Worm (Caenorhabditis elegans) whole organism, mixed stage, embryonic: ENCODE measurements around the gene mct-6.

Source experiments
- M03D4.4 ChIP-seq: sonication (generic microtip); optimal IDR thresholded peaks from 2 replicates; lab custom pipeline; 2017; ENCODE audit warnings: mild to moderate bottlenecking, missing genetic modification characterization, missing compliant biosample characterization
- bed-3 ChIP-seq: fragments of 200-800 bp; sonication (Bioruptor generic); optimal IDR thresholded peaks from 3 replicates; lab custom pipeline; 2018; ENCODE audit warnings: mild to moderate bottlenecking, missing genetic modification characterization, moderate library complexity, missing compliant biosample characterization
- blmp-1 ChIP-seq: fragments of 150-350 bp; optimal IDR thresholded peaks from 2 replicates; lab custom pipeline; 2014; ENCODE audit warnings: missing biosample characterization, missing genetic modification characterization
- ceh-39 ChIP-seq: fragments of 150-350 bp; optimal IDR thresholded peaks from 2 replicates; lab custom pipeline; 2014; ENCODE audit warnings: missing biosample characterization, missing genetic modification characterization
- ceh-43 ChIP-seq: fragments of 200-800 bp; sonication (Bioruptor generic); optimal IDR thresholded peaks from 2 replicates; lab custom pipeline; 2018; ENCODE audit warnings: mild to moderate bottlenecking, missing genetic modification characterization, moderate library complexity, missing compliant biosample characterization
- ceh-83 ChIP-seq: fragments of 200-800 bp; sonication (Bioruptor generic); optimal IDR thresholded peaks from 2 replicates; lab custom pipeline; 2018; ENCODE audit warnings: mild to moderate bottlenecking, missing genetic modification characterization, missing compliant biosample characterization
- ces-1 ChIP-seq: fragments of 150-350 bp; optimal IDR thresholded peaks from 2 replicates; lab custom pipeline; 2014; ENCODE audit warnings: missing biosample characterization, missing genetic modification reagents, missing genetic modification characterization
- cnd-1 ChIP-seq: fragments of 200-800 bp; sonication (Bioruptor generic); optimal IDR thresholded peaks from 2 replicates; lab custom pipeline; 2018; ENCODE audit warnings: mild to moderate bottlenecking, missing genetic modification characterization, missing compliant biosample characterization
- drap-1 ChIP-seq: fragments of 200-800 bp; sonication (Bioruptor generic); optimal IDR thresholded peaks from 3 replicates; lab custom pipeline; 2018; ENCODE audit warnings: mild to moderate bottlenecking, missing genetic modification characterization, missing compliant biosample characterization
- elt-1 ChIP-seq: sonication (generic microtip); optimal IDR thresholded peaks from 2 replicates; lab custom pipeline; 2017; ENCODE audit warnings: missing genetic modification characterization, mild to moderate bottlenecking, missing compliant biosample characterization, antibody characterized with exemption, moderate library complexity, borderline replicate concordance; ENCODE audit not compliant: insufficient read depth
- flh-1 ChIP-seq: fragments of 200-800 bp; sonication (Bioruptor generic); optimal IDR thresholded peaks from 2 replicates; lab custom pipeline; 2018; ENCODE audit warnings: mild to moderate bottlenecking, missing genetic modification characterization, moderate library complexity, missing compliant biosample characterization
- ham-2 ChIP-seq: fragments of 200-800 bp; sonication (Bioruptor generic); optimal IDR thresholded peaks from 2 replicates; lab custom pipeline; 2018; ENCODE audit warnings: mild to moderate bottlenecking, missing genetic modification characterization, missing compliant biosample characterization
- hlh-1 ChIP-seq: fragments of 150-350 bp; optimal IDR thresholded peaks from 2 replicates; lab custom pipeline; 2014; ENCODE audit warnings: missing biosample characterization, missing genetic modification reagents, missing genetic modification characterization
- lin-13 ChIP-seq: fragments of 150-350 bp; optimal IDR thresholded peaks from 2 replicates; lab custom pipeline; 2014; ENCODE audit warnings: missing biosample characterization, missing genetic modification characterization
- lin-32 ChIP-seq: fragments of 200-800 bp; sonication (Bioruptor generic); optimal IDR thresholded peaks from 2 replicates; lab custom pipeline; 2018; ENCODE audit warnings: mild to moderate bottlenecking, missing genetic modification characterization, missing compliant biosample characterization
- lsy-2 ChIP-seq: fragments of 150-350 bp; optimal IDR thresholded peaks from 2 replicates; lab custom pipeline; 2014; ENCODE audit warnings: missing biosample characterization, missing genetic modification characterization
- mab-5 ChIP-seq: fragments of 150-350 bp; optimal IDR thresholded peaks from 2 replicates; lab custom pipeline; 2014; ENCODE audit warnings: missing biosample characterization, missing genetic modification characterization
- mls-2 ChIP-seq: sonication (generic microtip); optimal IDR thresholded peaks from 2 replicates; lab custom pipeline; 2016; ENCODE audit warnings: mild to moderate bottlenecking, missing genetic modification characterization, moderate library complexity, missing compliant biosample characterization
- nhr-12 ChIP-seq: fragments of 150-350 bp; optimal IDR thresholded peaks from 2 replicates; lab custom pipeline; 2014; ENCODE audit warnings: missing biosample characterization, missing genetic modification characterization
- nhr-237 ChIP-seq: fragments of 150-350 bp; optimal IDR thresholded peaks from 2 replicates; lab custom pipeline; 2014; ENCODE audit warnings: missing biosample characterization, missing genetic modification characterization
- nhr-28 ChIP-seq: fragments of 150-350 bp; optimal IDR thresholded peaks from 2 replicates; lab custom pipeline; 2014; ENCODE audit warnings: missing biosample characterization, missing genetic modification characterization
- sem-2 ChIP-seq: fragments of 200-800 bp; sonication (Bioruptor generic); optimal IDR thresholded peaks from 2 replicates; lab custom pipeline; 2018; ENCODE audit warnings: mild to moderate bottlenecking, missing genetic modification characterization, missing compliant biosample characterization
- snpc-4 ChIP-seq: fragments of 150-350 bp; optimal IDR thresholded peaks from 2 replicates; lab custom pipeline; 2014; ENCODE audit warnings: missing biosample characterization, missing genetic modification characterization
- sptf-1 ChIP-seq: sonication (generic microtip); optimal IDR thresholded peaks from 2 replicates; lab custom pipeline; 2017; ENCODE audit warnings: mild to moderate bottlenecking, missing genetic modification characterization, moderate library complexity, missing compliant biosample characterization
- tbx-8 ChIP-seq: fragments of 200-800 bp; sonication (Bioruptor generic); optimal IDR thresholded peaks from 2 replicates; lab custom pipeline; 2018; ENCODE audit warnings: mild to moderate bottlenecking, missing genetic modification characterization, moderate library complexity, missing compliant biosample characterization
- unc-120 ChIP-seq: sonication (generic microtip); optimal IDR thresholded peaks from 2 replicates; lab custom pipeline; 2017; ENCODE audit warnings: missing genetic modification characterization, missing compliant biosample characterization; ENCODE audit not compliant: poor library complexity, severe bottlenecking
- unc-62 ChIP-seq: fragments of 150-350 bp; optimal IDR thresholded peaks from 2 replicates; lab custom pipeline; 2014; ENCODE audit warnings: missing biosample characterization, missing genetic modification reagents, missing genetic modification characterization
- zip-8 ChIP-seq: fragments of 150-350 bp; optimal IDR thresholded peaks from 2 replicates; lab custom pipeline; 2014; ENCODE audit warnings: missing biosample characterization, missing genetic modification characterization
- ztf-11 ChIP-seq: fragments of 150-350 bp; optimal IDR thresholded peaks from 2 replicates; lab custom pipeline; 2014; ENCODE audit warnings: missing biosample characterization, missing genetic modification characterization

The mct-6 gene

ce11 chrX:16787152-16787551 is 16.9 kb upstream of the mct-6 start:
- TF ChIP-seq nhr-28 (tag; lab: Kevin White, UChicago), result no peak
- TF ChIP-seq sem-2, result no peak
- TF ChIP-seq mls-2 (tag; lab: Kevin White, UChicago), result no peak
- no peak for TF ChIP-seq ces-1 (GFP tag; lab: Kevin White, UChicago)
- TF ChIP-seq nhr-237 (tag; lab: Kevin White, UChicago), result no peak
- no peak for TF ChIP-seq blmp-1 (tag; lab: Kevin White, UChicago)
- TF ChIP-seq ceh-39, result no peak
- TF ChIP-seq bed-3 (GFP tag; lab: Kevin White, UChicago), result no peak
- TF ChIP-seq nhr-12 (tag; lab: Kevin White, UChicago), result no peak
- no peak for TF ChIP-seq zip-8
- no peak for TF ChIP-seq snpc-4 (tag; lab: Kevin White, UChicago)
- TF ChIP-seq unc-62 (GFP tag; lab: Kevin White, UChicago), result no peak
- no peak for TF ChIP-seq ceh-43 (GFP tag; lab: Kevin White, UChicago)
- no peak for TF ChIP-seq elt-1 (tag; lab: Kevin White, UChicago)
- TF ChIP-seq sptf-1 (tag; lab: Kevin White, UChicago), result no peak
- TF ChIP-seq cnd-1 (tag; lab: Kevin White, UChicago), result no peak
- TF ChIP-seq, all 35 proteins: peak for 0

DNA sequence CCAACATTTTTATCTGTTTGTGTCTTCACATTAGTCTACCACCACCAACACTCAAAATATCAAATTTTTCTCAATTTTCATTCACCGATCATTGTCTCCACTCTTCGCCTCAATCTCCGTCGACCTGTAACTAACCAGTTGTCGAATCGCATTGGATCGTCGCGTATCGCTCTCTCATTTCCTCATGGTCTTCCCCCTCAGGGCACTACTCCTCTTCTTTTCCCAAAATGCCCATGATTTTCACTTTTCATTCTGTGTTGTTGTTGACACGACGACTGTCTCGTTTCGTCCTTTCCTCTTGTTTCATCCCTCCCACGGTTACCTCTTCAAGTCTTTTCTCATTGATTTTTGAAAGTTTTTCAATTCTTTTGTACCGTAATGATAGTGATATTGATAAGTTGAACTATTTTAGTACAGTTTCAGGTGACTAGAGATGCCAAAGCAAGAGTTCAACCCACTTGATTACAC is 15.8 kb upstream of the mct-6 start, which contains the start of gene T01C8.2:
Gene T01C8.2, plus strand, starts transcription at position 418 of the 468 bp plus-strand sequence.
- TF ChIP-seq ztf-11, result no peak
- TF ChIP-seq nhr-237 (tag; lab: Kevin White, UChicago), result no peak
- TF ChIP-seq unc-120 (tag; lab: Kevin White, UChicago), result no peak

DNA sequence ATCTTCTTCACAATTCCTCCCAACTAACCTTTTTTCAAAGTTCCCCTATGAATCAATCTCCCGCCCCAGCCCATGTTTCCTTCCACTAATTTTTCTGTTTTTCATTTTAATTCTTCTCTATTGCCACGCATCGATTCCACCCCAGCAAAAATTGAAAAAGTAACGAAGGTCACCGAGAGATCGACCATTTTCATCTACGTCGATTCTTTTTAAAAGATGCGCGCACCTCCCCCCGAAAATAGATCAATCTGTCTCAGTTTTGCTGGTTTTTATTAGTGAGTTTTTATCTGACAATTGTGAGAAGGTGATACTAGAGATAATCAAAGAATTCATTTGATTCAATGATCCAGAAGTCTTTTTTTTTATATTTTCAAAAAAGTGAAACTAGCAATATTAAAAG is 13.7 kb upstream of the mct-6 start:
- TF ChIP-seq mab-5 (tag; lab: Kevin White, UChicago), result no peak
- TF ChIP-seq M03D4.4 (tag; lab: Kevin White, UChicago), result no peak
- no peak for TF ChIP-seq flh-1 (GFP tag; lab: Kevin White, UChicago)
- TF ChIP-seq ceh-83 (GFP tag; lab: Kevin White, UChicago), result no peak
- no peak for TF ChIP-seq mls-2 (tag; lab: Kevin White, UChicago)
- TF ChIP-seq ham-2 (GFP tag; lab: Kevin White, UChicago), result no peak
- TF ChIP-seq drap-1, result no peak
- TF ChIP-seq lin-13 (tag; lab: Kevin White, UChicago), result no peak
- no peak for TF ChIP-seq cnd-1 (tag; lab: Kevin White, UChicago)
- no peak for TF ChIP-seq nhr-237 (tag; lab: Kevin White, UChicago)
- TF ChIP-seq hlh-1 (tag; lab: Kevin White, UChicago), result no peak
- no peak for TF ChIP-seq elt-1 (tag; lab: Kevin White, UChicago)
- no peak for TF ChIP-seq zip-8
- no peak for TF ChIP-seq ztf-11
- TF ChIP-seq bed-3 (GFP tag; lab: Kevin White, UChicago), result no peak
- no peak for TF ChIP-seq lin-32

ce11 chrX:16782797-16783259 is 12.5 kb upstream of the mct-6 start, which contains the start of gene T01C8.3:
Gene T01C8.3 (minus strand): TSS chrX:16783209.
- TF ChIP-seq sptf-1 (tag; lab: Kevin White, UChicago) (no peak), lsy-2 (tag; lab: Kevin White, UChicago) (no peak), ztf-11 (no peak), tbx-8 (GFP tag; lab: Kevin White, UChicago) (no peak), ceh-43 (GFP tag; lab: Kevin White, UChicago) (no peak)

DNA sequence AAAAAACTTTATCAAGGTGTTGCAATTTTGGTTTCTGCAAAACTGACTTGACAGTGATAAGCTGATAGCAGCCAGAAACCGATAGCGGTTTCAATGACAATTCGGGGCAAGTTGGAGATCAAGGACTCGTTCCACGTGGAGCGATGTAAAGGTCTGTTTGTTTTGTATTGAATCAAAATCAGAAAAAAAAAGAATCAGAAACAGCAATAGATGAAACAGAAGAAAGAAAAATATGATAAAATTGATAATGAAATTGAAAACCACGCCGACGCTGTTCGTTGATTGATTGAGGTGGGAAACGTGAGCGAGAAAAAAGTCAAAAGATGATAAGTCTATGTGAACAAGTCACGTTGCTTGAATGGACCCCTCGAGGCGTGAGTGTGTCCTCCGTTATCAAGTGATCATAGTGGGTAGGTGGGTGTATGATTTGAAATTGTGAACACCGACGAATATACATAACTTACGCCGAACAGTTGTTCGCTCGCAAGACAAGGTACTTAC is 5.1 kb upstream of the mct-6 start:
- TF ChIP-seq elt-1 (tag; lab: Kevin White, UChicago) (no peak), hlh-1 (tag; lab: Kevin White, UChicago) (peak; percentile 52)
- TF ChIP-seq, all 35 proteins: peak for 1

ce11 chrX:16773421-16773820 is 3.1 kb upstream of the mct-6 start:
- TF ChIP-seq ceh-83 (GFP tag; lab: Kevin White, UChicago), result no peak
- no peak for TF ChIP-seq nhr-237 (tag; lab: Kevin White, UChicago)
